Worm (Caenorhabditis elegans) whole organism, late embryonic: ENCODE measurements around the gene tbc-1.

Source experiments
- Y22D7AL.16 ChIP-seq: sonication (generic microtip); optimal IDR thresholded peaks from 2 replicates; lab custom pipeline; 2016; ENCODE audit warnings: missing genetic modification characterization, missing compliant biosample characterization
- ama-1 ChIP-seq: fragments of 150-350 bp; optimal IDR thresholded peaks from 2 replicates; lab custom pipeline; 2014
- dve-1 ChIP-seq: sonication (generic microtip); optimal IDR thresholded peaks from 2 replicates; lab custom pipeline; 2017; ENCODE audit warnings: antibody characterized with exemption, mild to moderate bottlenecking, missing genetic modification characterization, missing compliant biosample characterization
- fkh-10 ChIP-seq: fragments of 150-350 bp; optimal IDR thresholded peaks from 2 replicates; lab custom pipeline; 2014; ENCODE audit warnings: missing biosample characterization, missing genetic modification reagents, missing genetic modification characterization
- gmeb-2 ChIP-seq: sonication (generic microtip); optimal IDR thresholded peaks from 2 replicates; lab custom pipeline; 2016; ENCODE audit warnings: missing genetic modification characterization, inconsistent platforms, missing compliant biosample characterization
- hlh-13 ChIP-seq: fragments of 200-800 bp; sonication (Bioruptor generic); optimal IDR thresholded peaks from 2 replicates; lab custom pipeline; 2018; ENCODE audit warnings: mild to moderate bottlenecking, missing genetic modification characterization, missing compliant biosample characterization
- pha-4 ChIP-seq: fragments of 150-350 bp; optimal IDR thresholded peaks from 2 replicates; lab custom pipeline; 2018; ENCODE audit warnings: missing biosample characterization, missing genetic modification reagents, missing genetic modification characterization
- rnt-1 ChIP-seq: sonication (generic microtip); optimal IDR thresholded peaks from 2 replicates; lab custom pipeline; 2016; ENCODE audit warnings: missing genetic modification characterization, missing compliant biosample characterization

DNA sequence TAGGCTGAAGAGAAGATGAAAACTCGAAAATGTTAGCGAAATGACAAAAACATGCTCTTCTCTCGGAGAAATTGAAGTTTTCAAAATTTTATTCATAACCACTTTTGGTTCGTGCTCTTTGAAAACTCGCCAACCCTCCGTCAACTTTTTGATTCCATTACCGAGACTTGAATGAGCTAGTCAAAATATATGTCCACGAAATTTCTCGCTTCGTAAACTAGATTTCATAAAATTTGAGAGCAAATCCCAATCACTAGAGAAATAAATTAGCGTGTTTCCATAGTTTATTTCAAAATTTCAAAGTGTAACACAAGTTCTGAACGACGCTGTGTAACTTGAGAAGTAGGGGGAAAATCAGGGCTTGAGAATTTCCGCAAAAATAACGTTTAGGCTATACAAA is 23.2 kb downstream of the tbc-1 start:
- TF ChIP-seq gmeb-2 (tag; lab: Kevin White, UChicago): no peak
- TF ChIP-seq ama-1: no peak
- TF ChIP-seq fkh-10 (GFP tag; lab: Kevin White, UChicago): no peak
- no peak for TF ChIP-seq pha-4 (tag; lab: Kevin White, UChicago)
- TF ChIP-seq Y22D7AL.16: no peak
- TF ChIP-seq dve-1 (tag; lab: Kevin White, UChicago): no peak
- no peak for TF ChIP-seq rnt-1 (tag; lab: Kevin White, UChicago)
- no peak for TF ChIP-seq hlh-13 (GFP tag; lab: Kevin White, UChicago)
